Fruit fly (Drosophila melanogaster) whole organism, embryonic: ENCODE results near the gene Nepl9.

Experiments used
- Atf-2 ChIP-seq: fragments of 200-800 bp; sonication (Bioruptor generic); optimal IDR thresholded peaks from 2 replicates; lab custom pipeline; 2016; ENCODE audit warnings: missing biosample characterization, missing genetic modification characterization
- Atf6 ChIP-seq: fragments of 200-800 bp; sonication (Bioruptor generic); IDR thresholded peaks from 2 replicates; pipeline ENCODE4 v1.3.6; 2022; ENCODE audit warnings: missing biosample characterization, missing genetic modification characterization
- Bdp1 ChIP-seq: fragments of 200-800 bp; sonication (Bioruptor generic); optimal IDR thresholded peaks from 3 replicates; lab custom pipeline; 2016; ENCODE audit warnings: missing biosample characterization, missing genetic modification characterization
- CG10321 ChIP-seq: fragments of 200-800 bp; sonication (Bioruptor generic); IDR thresholded peaks from 2 replicates; pipeline ENCODE4 v1.3.6; 2022; ENCODE audit warnings: missing biosample characterization, missing genetic modification characterization
- CG10979 ChIP-seq: fragments of 200-800 bp; sonication (Bioruptor generic); optimal IDR thresholded peaks from 2 replicates; lab custom pipeline; 2018; ENCODE audit warnings: missing biosample characterization, mild to moderate bottlenecking, missing genetic modification characterization, moderate library complexity
- CG11504 ChIP-seq: fragments of 200-800 bp; sonication (Bioruptor generic); optimal IDR thresholded peaks from 3 replicates; lab custom pipeline; 2019; ENCODE audit warnings: missing biosample characterization, mild to moderate bottlenecking, missing genetic modification characterization, moderate library complexity
- CG12236 ChIP-seq: fragments of 200-800 bp; sonication (Bioruptor generic); optimal IDR thresholded peaks from 2 replicates; lab custom pipeline; 2016; ENCODE audit warnings: missing biosample characterization, missing genetic modification characterization
- CG14441 ChIP-seq: fragments of 200-800 bp; sonication (Bioruptor generic); IDR thresholded peaks from 2 replicates; pipeline ENCODE4 v1.3.6; 2022; ENCODE audit warnings: missing biosample characterization, missing genetic modification characterization
- CG1603 ChIP-seq: fragments of 200-800 bp; sonication (Bioruptor generic); optimal IDR thresholded peaks from 2 replicates; lab custom pipeline; 2019; ENCODE audit warnings: missing biosample characterization, mild to moderate bottlenecking, missing genetic modification characterization, moderate library complexity
- CG1647 ChIP-seq: fragments of 200-800 bp; sonication (Bioruptor generic); optimal IDR thresholded peaks from 3 replicates; lab custom pipeline; 2016; ENCODE audit warnings: missing biosample characterization, missing genetic modification characterization
- CG16863 ChIP-seq: fragments of 200-800 bp; sonication (Bioruptor generic); optimal IDR thresholded peaks from 3 replicates; lab custom pipeline; 2016; ENCODE audit warnings: missing biosample characterization, missing genetic modification characterization
- CG33557 ChIP-seq: fragments of 200-800 bp; sonication (Bioruptor generic); optimal IDR thresholded peaks from 2 replicates; lab custom pipeline; 2019; ENCODE audit warnings: missing biosample characterization, mild to moderate bottlenecking, missing genetic modification characterization, moderate library complexity
- CG3847 ChIP-seq: fragments of 200-800 bp; sonication (Bioruptor generic); IDR thresholded peaks from 2 replicates; pipeline ENCODE4 v1.3.6; 2022; ENCODE audit warnings: missing biosample characterization, missing genetic modification characterization
- CG4282 ChIP-seq: fragments of 200-800 bp; sonication (Bioruptor generic); optimal IDR thresholded peaks from 2 replicates; lab custom pipeline; 2016; ENCODE audit warnings: missing biosample characterization, missing genetic modification characterization
- CG4328 ChIP-seq: fragments of 200-800 bp; sonication (Bioruptor generic); optimal IDR thresholded peaks from 3 replicates; lab custom pipeline; 2017; ENCODE audit warnings: missing biosample characterization, missing genetic modification reagents, missing genetic modification characterization
- CG4424 ChIP-seq: fragments of 200-800 bp; sonication (Bioruptor generic); optimal IDR thresholded peaks from 3 replicates; lab custom pipeline; 2016; ENCODE audit warnings: missing biosample characterization, missing genetic modification characterization
- CG4707 ChIP-seq: fragments of 200-800 bp; sonication (Bioruptor generic); optimal IDR thresholded peaks from 2 replicates; lab custom pipeline; 2018; ENCODE audit warnings: missing biosample characterization, mild to moderate bottlenecking, missing genetic modification characterization, moderate library complexity
- CG6175 ChIP-seq: fragments of 200-800 bp; sonication (Bioruptor generic); IDR thresholded peaks from 3 replicates; pipeline ENCODE4 v1.3.6; 2022; ENCODE audit warnings: missing biosample characterization, missing genetic modification characterization
- CG6654 ChIP-seq: fragments of 200-800 bp; sonication (Bioruptor generic); optimal IDR thresholded peaks from 2 replicates; lab custom pipeline; 2017; ENCODE audit warnings: missing biosample characterization, mild to moderate bottlenecking, missing genetic modification characterization
- CG6683 ChIP-seq: fragments of 200-800 bp; sonication (Bioruptor generic); optimal IDR thresholded peaks from 2 replicates; lab custom pipeline; 2017; ENCODE audit warnings: missing biosample characterization, mild to moderate bottlenecking, missing genetic modification characterization, missing genetic modification reagents
- CG7987 ChIP-seq: fragments of 200-800 bp; sonication (Bioruptor generic); optimal IDR thresholded peaks from 2 replicates; lab custom pipeline; 2018; ENCODE audit warnings: missing biosample characterization, mild to moderate bottlenecking, missing genetic modification characterization, moderate library complexity
- CG8359 ChIP-seq: fragments of 200-800 bp; sonication (Bioruptor generic); optimal IDR thresholded peaks from 2 replicates; lab custom pipeline; 2017; ENCODE audit warnings: missing biosample characterization, mild to moderate bottlenecking, missing genetic modification characterization, borderline replicate concordance
- CG9437 ChIP-seq: fragments of 200-800 bp; sonication (Bioruptor generic); optimal IDR thresholded peaks from 2 replicates; lab custom pipeline; 2018; ENCODE audit warnings: missing biosample characterization, mild to moderate bottlenecking, missing genetic modification characterization
- Chrac-16 ChIP-seq: fragments of 200-800 bp; sonication (Bioruptor generic); optimal IDR thresholded peaks from 3 replicates; lab custom pipeline; 2016; ENCODE audit warnings: missing biosample characterization, missing genetic modification characterization
- CoRest ChIP-seq: fragments of 200-800 bp; sonication (Bioruptor generic); optimal IDR thresholded peaks from 3 replicates; lab custom pipeline; 2018; ENCODE audit warnings: missing biosample characterization, mild to moderate bottlenecking, missing genetic modification characterization, moderate library complexity
- Fer3 ChIP-seq: fragments of 200-800 bp; sonication (Bioruptor generic); optimal IDR thresholded peaks from 2 replicates; lab custom pipeline; 2018; ENCODE audit warnings: missing biosample characterization, mild to moderate bottlenecking, missing genetic modification characterization, moderate library complexity
- GATAe ChIP-seq: fragments of 200-800 bp; sonication (Bioruptor generic); conservative IDR thresholded peaks from 2 replicates; pipeline ENCODE4 v1.3.6; 2022; ENCODE audit warnings: missing biosample characterization, missing genetic modification characterization
- Med ChIP-seq: fragments of 200-800 bp; sonication (Bioruptor generic); peaks from one replicate; lab custom pipeline; 2016; ENCODE audit warnings: missing biosample characterization, missing genetic modification characterization, mild to moderate bottlenecking, inconsistent platforms, moderate library complexity
- Mes4 ChIP-seq: fragments of 200-800 bp; sonication (Bioruptor generic); optimal IDR thresholded peaks from 2 replicates; lab custom pipeline; 2016; ENCODE audit warnings: missing biosample characterization, missing genetic modification characterization
- NK7.1 ChIP-seq: fragments of 200-800 bp; sonication (Bioruptor generic); optimal IDR thresholded peaks from 3 replicates; lab custom pipeline; 2016; ENCODE audit warnings: missing biosample characterization, missing genetic modification characterization
- Taf1 ChIP-seq: fragments of 200-800 bp; sonication (Bioruptor generic); IDR thresholded peaks from 2 replicates; pipeline ENCODE4 v1.3.6; 2022; ENCODE audit warnings: missing biosample characterization, missing genetic modification characterization
- ab ChIP-seq: fragments of 200-800 bp; sonication (Bioruptor generic); optimal IDR thresholded peaks from 2 replicates; lab custom pipeline; 2016; ENCODE audit warnings: missing biosample characterization, missing genetic modification characterization
- bcd ChIP-seq: fragments of 200-800 bp; sonication (Bioruptor generic); optimal IDR thresholded peaks from 2 replicates; lab custom pipeline; 2017; ENCODE audit warnings: missing biosample characterization, mild to moderate bottlenecking, missing genetic modification characterization
- btn ChIP-seq: fragments of 200-800 bp; sonication (Bioruptor generic); optimal IDR thresholded peaks from 2 replicates; lab custom pipeline; 2016; ENCODE audit warnings: missing biosample characterization, missing genetic modification characterization
- chm ChIP-seq: fragments of 200-800 bp; sonication (Bioruptor generic); IDR thresholded peaks from 2 replicates; pipeline ENCODE4 v1.3.6; 2022; ENCODE audit warnings: missing biosample characterization, missing genetic modification characterization
- crc ChIP-seq: fragments of 200-800 bp; sonication (Bioruptor generic); optimal IDR thresholded peaks from 2 replicates; lab custom pipeline; 2016; ENCODE audit warnings: missing biosample characterization, missing genetic modification characterization
- dan ChIP-seq: fragments of 200-800 bp; sonication (Bioruptor generic); IDR thresholded peaks from 2 replicates; pipeline ENCODE4 v1.3.6; 2022; ENCODE audit warnings: missing biosample characterization, missing genetic modification characterization
- emc ChIP-seq: fragments of 200-800 bp; sonication (Bioruptor generic); optimal IDR thresholded peaks from 2 replicates; lab custom pipeline; 2016; ENCODE audit warnings: missing biosample characterization, missing genetic modification characterization
- fd3F ChIP-seq: fragments of 200-800 bp; sonication (Bioruptor generic); optimal IDR thresholded peaks from 2 replicates; lab custom pipeline; 2018; ENCODE audit warnings: missing biosample characterization, mild to moderate bottlenecking, missing genetic modification characterization, moderate library complexity
- fd64A ChIP-seq: fragments of 200-800 bp; sonication (Bioruptor generic); optimal IDR thresholded peaks from 3 replicates; lab custom pipeline; 2018; ENCODE audit warnings: missing biosample characterization, mild to moderate bottlenecking, missing genetic modification characterization
- gro ChIP-seq: fragments of 200-800 bp; sonication (Bioruptor generic); optimal IDR thresholded peaks from 2 replicates; lab custom pipeline; 2016; ENCODE audit warnings: missing biosample characterization, missing genetic modification characterization
- gsb ChIP-seq: fragments of 200-800 bp; sonication (Bioruptor generic); IDR thresholded peaks from 2 replicates; pipeline ENCODE4 v1.3.6; 2022; ENCODE audit warnings: missing biosample characterization, missing genetic modification characterization
- her ChIP-seq: fragments of 200-800 bp; sonication (Bioruptor generic); optimal IDR thresholded peaks from 2 replicates; lab custom pipeline; 2016; ENCODE audit warnings: missing biosample characterization, missing genetic modification characterization
- oc ChIP-seq: fragments of 200-800 bp; sonication (Bioruptor generic); optimal IDR thresholded peaks from 2 replicates; lab custom pipeline; 2018; ENCODE audit warnings: missing biosample characterization, mild to moderate bottlenecking, missing genetic modification characterization, moderate library complexity
- peb ChIP-seq: fragments of 200-800 bp; sonication (Bioruptor generic); IDR thresholded peaks from 2 replicates; pipeline ENCODE4 v1.3.6; 2022; ENCODE audit warnings: missing biosample characterization, missing genetic modification characterization
- rib ChIP-seq: fragments of 200-800 bp; sonication (Bioruptor generic); IDR thresholded peaks from 2 replicates; pipeline ENCODE4 v1.3.6; 2022; ENCODE audit warnings: missing biosample characterization, missing genetic modification characterization
- row ChIP-seq: fragments of 200-800 bp; sonication (Bioruptor generic); IDR thresholded peaks from 3 replicates; pipeline ENCODE4 v1.3.6; 2022; ENCODE audit warnings: missing biosample characterization, missing genetic modification characterization
- sima ChIP-seq: fragments of 200-800 bp; sonication (Bioruptor generic); optimal IDR thresholded peaks from 2 replicates; lab custom pipeline; 2016; ENCODE audit warnings: missing biosample characterization, missing genetic modification characterization
- tx ChIP-seq: fragments of 200-800 bp; sonication (Bioruptor generic); optimal IDR thresholded peaks from 2 replicates; lab custom pipeline; 2016; ENCODE audit warnings: missing biosample characterization, missing genetic modification characterization
- wek ChIP-seq: fragments of 200-800 bp; sonication (Bioruptor generic); optimal IDR thresholded peaks from 3 replicates; lab custom pipeline; 2018; ENCODE audit warnings: missing biosample characterization, mild to moderate bottlenecking, missing genetic modification characterization, moderate library complexity

The Nepl9 gene

dm6 chr2L:16815989-16816749 lies 20.9 kb downstream of the Nepl9 start, which contains the start of gene mdy (continued):
- no peak for TF ChIP-seq CG12236
- no peak for TF ChIP-seq CG9437 (GFP tag; lab: Kevin White, UChicago)
- no peak for TF ChIP-seq wek (GFP tag; lab: Kevin White, UChicago)
- TF ChIP-seq bcd (GFP tag; lab: Kevin White, UChicago): peak; percentile 28
- TF ChIP-seq gro (GFP tag; lab: Kevin White, UChicago): peak; percentile 6
- TF ChIP-seq Atf-2 (GFP tag; lab: Kevin White, UChicago): peak; percentile 41
- TF ChIP-seq CG16863 (GFP tag; lab: Kevin White, UChicago): peak; percentile 55
- TF ChIP-seq Atf6 (GFP tag; lab: Robert Waterston, UW): peak; percentile 59; the same call in 1 of the 2 replicates
- TF ChIP-seq CG6683 (GFP tag; lab: Kevin White, UChicago): no peak
- TF ChIP-seq sima (GFP tag; lab: Kevin White, UChicago): no peak
- peak; percentile 75 for TF ChIP-seq CoRest
- TF ChIP-seq CG4282 (GFP tag; lab: Kevin White, UChicago): peak; percentile 9
- no peak for TF ChIP-seq btn (GFP tag; lab: Kevin White, UChicago)
- peak; percentile 46; the same call in 1 of the 3 replicates for TF ChIP-seq CG6175 (GFP tag; lab: Robert Waterston, UW)
- no peak for TF ChIP-seq peb (GFP tag; lab: Robert Waterston, UW)
- TF ChIP-seq her (GFP tag; lab: Kevin White, UChicago): peak; percentile 39
- TF ChIP-seq CG7987: no peak
- no peak for TF ChIP-seq dan (GFP tag; lab: Robert Waterston, UW)
- peak; percentile 65 for TF ChIP-seq CG11504 (tag; lab: Kevin White, UChicago)
- TF ChIP-seq Med: peak; percentile 90
- TF ChIP-seq CG4707 (GFP tag; lab: Kevin White, UChicago): no peak
- peak; percentile 19 for TF ChIP-seq tx (GFP tag; lab: Kevin White, UChicago)
- TF ChIP-seq crc: no peak
- TF ChIP-seq CG4328 (GFP tag; lab: Kevin White, UChicago): peak; percentile 0
- TF ChIP-seq CG10321 (GFP tag; lab: Robert Waterston, UW): no peak
- TF ChIP-seq CG6654: no peak
- TF ChIP-seq Taf1 (GFP tag; lab: Robert Waterston, UW): no peak
- TF ChIP-seq CG14441 (GFP tag; lab: Robert Waterston, UW): peak; percentile 47
- peak; percentile 69 for TF ChIP-seq Chrac-16 (GFP tag; lab: Kevin White, UChicago)
- TF ChIP-seq ab: peak; percentile 36
- no peak for TF ChIP-seq Mes4 (GFP tag; lab: Kevin White, UChicago)
- TF ChIP-seq Fer3: peak; percentile 18
- no peak for TF ChIP-seq fd64A (GFP tag; lab: Kevin White, UChicago)
- peak; percentile 38 for TF ChIP-seq CG10979 (tag; lab: Kevin White, UChicago)
- TF ChIP-seq CG1647 (GFP tag; lab: Kevin White, UChicago): peak; percentile 43
- no peak for TF ChIP-seq emc (GFP tag; lab: Kevin White, UChicago)
- TF ChIP-seq oc (tag; lab: Kevin White, UChicago): no peak
- peak; percentile 3 for TF ChIP-seq fd3F
- TF ChIP-seq CG1603 (tag; lab: Kevin White, UChicago): peak; percentile 72
- TF ChIP-seq Bdp1 (GFP tag; lab: Kevin White, UChicago): peak; percentile 37
- no peak for TF ChIP-seq rib (GFP tag; lab: Robert Waterston, UW)
- TF ChIP-seq gsb (GFP tag; lab: Robert Waterston, UW): peak; percentile 35; the same call in 1 of the 2 replicates
- peak; percentile 45 for TF ChIP-seq CG33557 (GFP tag; lab: Kevin White, UChicago)
- no peak for TF ChIP-seq GATAe
- peak; percentile 50; the same call in 1 of the 2 replicates for TF ChIP-seq CG3847
- TF ChIP-seq NK7.1: no peak
- TF ChIP-seq row (GFP tag; lab: Robert Waterston, UW): peak; percentile 89
- TF ChIP-seq CG4424 (GFP tag; lab: Kevin White, UChicago): peak; percentile 63
- TF ChIP-seq chm (GFP tag; lab: Robert Waterston, UW): no peak; the same call in 1 of the 2 replicates
- TF ChIP-seq CG8359 (GFP tag; lab: Kevin White, UChicago): no peak
